Worm (Caenorhabditis elegans) whole organism, L2 larva: ENCODE data around the gene F35F10.6.

Source experiments
- C34F6.9 ChIP-seq: fragments of 150-350 bp; optimal IDR thresholded peaks from 2 replicates; lab custom pipeline; 2014; ENCODE audit warnings: missing biosample characterization, missing genetic modification characterization
- ZK546.5 ChIP-seq: sonication (generic microtip); optimal IDR thresholded peaks from 2 replicates; lab custom pipeline; 2017; ENCODE audit warnings: missing biosample characterization, missing genetic modification characterization
- alr-1 ChIP-seq: fragments of 150-350 bp; optimal IDR thresholded peaks from 2 replicates; lab custom pipeline; 2014; ENCODE audit warnings: missing biosample characterization, missing genetic modification characterization
- ama-1 ChIP-seq: fragments of 150-350 bp; optimal IDR thresholded peaks from 2 replicates; lab custom pipeline; 2018; ENCODE audit warnings: inconsistent platforms
- ceh-16 ChIP-seq: fragments of 150-350 bp; optimal IDR thresholded peaks from 2 replicates; lab custom pipeline; 2014; ENCODE audit warnings: missing biosample characterization, missing genetic modification characterization
- egl-27 ChIP-seq: sonication (generic microtip); optimal IDR thresholded peaks from 3 replicates; lab custom pipeline; 2017; ENCODE audit warnings: missing biosample characterization, missing genetic modification reagents, missing genetic modification characterization
- elt-3 ChIP-seq: sonication (generic microtip); optimal IDR thresholded peaks from 2 replicates; lab custom pipeline; 2017; ENCODE audit warnings: missing biosample characterization, missing genetic modification characterization
- fos-1 ChIP-seq: fragments of 150-350 bp; optimal IDR thresholded peaks from 2 replicates; lab custom pipeline; 2014; ENCODE audit warnings: missing biosample characterization, missing genetic modification characterization
- gmeb-1 ChIP-seq: fragments of 150-350 bp; optimal IDR thresholded peaks from 2 replicates; lab custom pipeline; 2014; ENCODE audit warnings: missing biosample characterization, missing genetic modification characterization
- lin-13 ChIP-seq: fragments of 150-350 bp; optimal IDR thresholded peaks from 2 replicates; lab custom pipeline; 2014; ENCODE audit warnings: missing biosample characterization, missing genetic modification reagents, missing genetic modification characterization
- lsy-2 ChIP-seq, 2 experiments: fragments of 150-350 bp in 1 of 2; sonication (generic microtip) in 1 of 2; optimal IDR thresholded peaks; 2 replicates each; lab custom pipeline; 2014 to 2017; ENCODE audit warnings: missing biosample characterization in 2 of 2, missing genetic modification characterization in 2 of 2
- mdl-1 ChIP-seq, 2 experiments: fragments of 150-350 bp in 1 of 2; sonication (generic microtip) in 1 of 2; optimal IDR thresholded peaks; 2 replicates each; lab custom pipeline; 2017; ENCODE audit warnings: missing biosample characterization in 2 of 2, missing genetic modification characterization in 2 of 2
- nhr-10 ChIP-seq: sonication (generic microtip); optimal IDR thresholded peaks from 2 replicates; lab custom pipeline; 2017; ENCODE audit warnings: missing biosample characterization, missing genetic modification characterization
- nhr-11 ChIP-seq: fragments of 150-350 bp; optimal IDR thresholded peaks from 2 replicates; lab custom pipeline; 2014; ENCODE audit warnings: missing biosample characterization, missing genetic modification characterization
- nhr-12 ChIP-seq: fragments of 150-350 bp; optimal IDR thresholded peaks from 2 replicates; lab custom pipeline; 2014; ENCODE audit warnings: missing biosample characterization, missing genetic modification characterization
- nhr-21 ChIP-seq: fragments of 150-350 bp; optimal IDR thresholded peaks from 2 replicates; lab custom pipeline; 2014; ENCODE audit warnings: missing biosample characterization, missing genetic modification characterization
- nhr-23 ChIP-seq: fragments of 150-350 bp; optimal IDR thresholded peaks from 2 replicates; lab custom pipeline; 2014; ENCODE audit warnings: missing biosample characterization, missing genetic modification reagents, missing genetic modification characterization
- nhr-237 ChIP-seq: fragments of 150-350 bp; optimal IDR thresholded peaks from 2 replicates; lab custom pipeline; 2014; ENCODE audit warnings: missing biosample characterization, missing genetic modification characterization
- sem-4 ChIP-seq: fragments of 150-350 bp; optimal IDR thresholded peaks from 2 replicates; lab custom pipeline; 2014; ENCODE audit warnings: missing biosample characterization, missing genetic modification reagents, missing genetic modification characterization
- sma-3 ChIP-seq: sonication (generic microtip); optimal IDR thresholded peaks from 2 replicates; lab custom pipeline; 2016; ENCODE audit warnings: missing genetic modification reagents, missing genetic modification characterization, missing compliant biosample characterization
- sma-9 ChIP-seq, 2 experiments: fragments of 150-350 bp in 1 of 2; sonication (generic microtip) in 1 of 2; optimal IDR thresholded peaks; 2 replicates each; lab custom pipeline; 2014 to 2016; ENCODE audit warnings: missing genetic modification characterization in 2 of 2, mild to moderate bottlenecking in 1 of 2, missing biosample characterization in 1 of 2, missing compliant biosample characterization in 1 of 2, missing genetic modification reagents in 1 of 2, moderate library complexity in 1 of 2
- unc-62 ChIP-seq: fragments of 150-350 bp; optimal IDR thresholded peaks from 2 replicates; lab custom pipeline; 2014; ENCODE audit warnings: missing biosample characterization, missing genetic modification reagents, missing genetic modification characterization
- zag-1 ChIP-seq: fragments of 150-350 bp; optimal IDR thresholded peaks from 2 replicates; lab custom pipeline; 2014; ENCODE audit warnings: missing biosample characterization, missing genetic modification characterization
- ztf-4 ChIP-seq: fragments of 150-350 bp; optimal IDR thresholded peaks from 2 replicates; lab custom pipeline; 2014; ENCODE audit warnings: missing biosample characterization, missing genetic modification characterization

F35F10.6 gene

ce11 chrV:3247515-3247914 is 41.7 kb downstream of the F35F10.6 start, which contains the start of gene srj-8:
srj-8 (plus strand) TSS chrV:3247815.
- TF ChIP-seq ama-1 (lab: Kevin White, UChicago) (no peak), ztf-4 (no peak), sma-9 (GFP tag; optimal IDR thresholded peaks at IDR 0.05; lab: Kevin White, UChicago) (no peak), sma-9 (tag; optimal IDR thresholded peaks at IDR 0.05; lab: Kevin White, UChicago) (no peak), egl-27 (tag; lab: Kevin White, UChicago) (no peak), alr-1 (tag; lab: Kevin White, UChicago) (no peak), ZK546.5 (tag; lab: Kevin White, UChicago) (no peak), ceh-16 (tag; lab: Kevin White, UChicago) (no peak)

- TF ChIP-seq elt-3 (no peak), nhr-11 (no peak), sma-9 (GFP tag; optimal IDR thresholded peaks at IDR 0.05; lab: Kevin White, UChicago) (no peak), sma-9 (tag; optimal IDR thresholded peaks at IDR 0.05; lab: Kevin White, UChicago) (no peak)
Observed at ce11 chrV:3244703-3245102, 44.5 kb downstream of the F35F10.6 start, which contains the start of gene srj-7. srj-7 (plus strand) TSS chrV:3245003.

- no peak for TF ChIP-seq fos-1 (tag; lab: Kevin White, UChicago)
- TF ChIP-seq nhr-21 (tag; lab: Kevin White, UChicago): no peak
- TF ChIP-seq C34F6.9 (tag; lab: Kevin White, UChicago): no peak
- TF ChIP-seq nhr-10 (tag; lab: Kevin White, UChicago): no peak
- TF ChIP-seq lsy-2 (tag; optimal IDR thresholded peaks at IDR 0.05; lab: Kevin White, UChicago): no peak
Observed at ce11 chrV:3242984-3243383, 46.2 kb downstream of the F35F10.6 start, which contains the start of gene gst-23. gst-23 (plus strand) TSS chrV:3243284.

- TF ChIP-seq zag-1 (tag; lab: Kevin White, UChicago) (no peak), C34F6.9 (tag; lab: Kevin White, UChicago) (no peak), nhr-21 (tag; lab: Kevin White, UChicago) (no peak), nhr-12 (tag; lab: Kevin White, UChicago) (no peak), mdl-1 (tag; optimal IDR thresholded peaks at IDR 0.05; lab: Kevin White, UChicago) (no peak), lin-13 (GFP tag; lab: Kevin White, UChicago) (no peak), nhr-237 (tag; lab: Kevin White, UChicago) (no peak), sma-3 (GFP tag; lab: Kevin White, UChicago) (no peak), sem-4 (no peak), nhr-11 (no peak), elt-3 (no peak), gmeb-1 (tag; lab: Kevin White, UChicago) (no peak), nhr-23 (tag; lab: Kevin White, UChicago) (no peak), unc-62 (no peak), lsy-2 (tag; optimal IDR thresholded peaks at IDR 0.05; lab: Kevin White, UChicago) (no peak)
Observed at ce11 chrV:3241175-3241574, 48.0 kb downstream of the F35F10.6 start, which contains the start of gene srj-11. srj-11 (plus strand) TSS chrV:3241424.
